Worm (Caenorhabditis elegans): ENCODE measurements around the gene sem-5.

DNA sequence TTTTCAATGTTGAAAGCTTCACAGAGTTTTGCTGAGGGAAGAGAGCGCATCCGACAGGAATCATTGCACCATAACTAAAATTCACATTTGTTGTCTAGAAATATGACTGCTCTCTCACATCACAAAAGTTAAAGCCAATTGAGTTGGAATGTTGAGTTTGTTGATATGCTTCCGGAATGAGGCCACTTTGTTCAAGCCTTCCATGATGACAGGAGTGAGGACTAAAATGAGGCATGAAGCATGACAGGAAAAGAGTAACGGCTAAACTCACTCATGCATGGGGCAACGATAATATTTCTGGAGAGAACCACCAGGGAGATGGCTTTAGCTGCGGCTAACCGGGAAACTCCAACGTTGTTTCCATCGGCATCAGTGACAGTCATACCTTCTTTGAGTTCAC, 5.1 kb downstream of the sem-5 start:
- TF ChIP-seq nhr-11 (tag; optimal IDR thresholded peaks at IDR 0.05): no peak
- TF ChIP-seq sox-4 (tag; optimal IDR thresholded peaks at IDR 0.05): no peak
- no peak for TF ChIP-seq hlh-6 (tag; optimal IDR thresholded peaks at IDR 0.05)
- no peak for TF ChIP-seq pha-4 (tag; optimal IDR thresholded peaks at IDR 0.05)
